Fruit fly (Drosophila melanogaster) whole organism: ENCODE results near the gene CG31275.

ENCODE experiments used
- CG8478 ChIP-seq: fragments of >200 bp; optimal IDR thresholded peaks from 2 replicates; lab custom pipeline; 2018; ENCODE audit warnings: inconsistent platforms
- Dll ChIP-seq: fragments of >200 bp; optimal IDR thresholded peaks from 2 replicates; lab custom pipeline; 2017
- EcR ChIP-seq, 2 experiments: fragments of >200 bp; optimal IDR thresholded peaks; 2 replicates each; lab custom pipeline; 2017; ENCODE audit warnings: missing biosample characterization in 2 of 2, missing genetic modification characterization in 2 of 2, missing genetic modification reagents in 2 of 2
- pan ChIP-seq: fragments of >200 bp; optimal IDR thresholded peaks from 2 replicates; lab custom pipeline; 2017
- psq ChIP-seq: fragments of >200 bp; optimal IDR thresholded peaks from 2 replicates; lab custom pipeline; 2017
- usp ChIP-seq: fragments of >200 bp; optimal IDR thresholded peaks from 2 replicates; lab custom pipeline; 2017; ENCODE audit warnings: missing biosample characterization, missing genetic modification characterization, mixed read lengths

The CG31275 gene

DNA sequence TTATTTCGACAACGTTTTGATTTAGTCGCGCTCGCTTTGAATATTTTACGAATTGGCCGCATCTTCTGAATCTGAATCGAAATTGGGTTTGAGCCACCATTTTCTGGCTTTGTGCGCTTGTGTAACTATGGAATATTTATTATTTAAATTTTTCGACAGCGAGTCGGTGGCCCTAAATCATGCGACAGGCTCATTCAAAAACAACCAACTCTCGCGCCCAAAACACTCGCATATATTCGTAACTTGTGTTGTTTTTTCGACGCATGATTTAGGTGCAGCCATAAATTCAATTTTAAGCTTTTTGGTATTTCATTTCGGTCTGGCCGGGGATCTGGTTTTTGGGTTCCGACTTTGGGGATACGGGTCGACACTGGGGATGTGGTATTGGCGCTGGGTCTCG, 3.7 kb upstream of the CG31275 start:
- TF ChIP-seq CG8478 (no peak), Dll (lab: Kevin White, UChicago) (no peak), pan (lab: Kevin White, UChicago) (no peak), usp (GFP tag; lab: Kevin White, UChicago) (no peak)

- no peak for TF ChIP-seq CG8478
- TF ChIP-seq EcR (GFP tag; optimal IDR thresholded peaks at IDR 0.05; lab: Kevin White, UChicago): no peak
- no peak for TF ChIP-seq pan (lab: Kevin White, UChicago)
- no peak for TF ChIP-seq Dll (lab: Kevin White, UChicago)
These were observed 1.0 kb downstream of the CG31275 start for dm6 chr3R:16750029-16750619.

DNA sequence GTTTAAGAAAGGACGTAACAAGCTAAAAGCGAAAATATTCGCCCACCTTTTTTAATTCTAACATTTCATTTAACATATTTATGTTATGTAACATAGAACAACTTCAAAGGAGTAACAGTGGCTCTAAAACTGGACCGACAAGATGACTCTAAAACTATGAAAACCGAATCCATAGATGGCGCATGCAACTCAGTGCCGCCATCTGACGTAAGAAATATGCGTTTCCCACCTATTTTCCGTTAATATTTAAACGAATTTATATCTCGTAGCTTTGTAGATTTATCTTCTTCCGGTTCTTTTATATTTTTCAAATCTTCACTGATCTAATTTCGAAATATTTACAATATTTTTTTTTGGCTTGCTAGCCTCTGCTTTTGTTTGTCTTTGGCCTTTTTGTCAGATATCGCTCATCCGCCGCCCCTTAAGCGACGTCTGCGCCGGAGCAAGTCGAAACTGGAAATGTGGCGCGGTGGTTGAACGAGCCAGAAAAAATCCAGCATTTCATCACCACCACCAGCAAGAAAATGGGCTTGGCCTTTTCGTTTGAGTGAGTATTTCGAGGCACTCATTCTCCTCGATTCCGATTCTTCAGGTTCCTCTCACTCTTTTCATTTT, 2.5 kb downstream of the CG31275 start:
- TF ChIP-seq psq (lab: Kevin White, UChicago) (no peak), CG8478 (no peak), usp (GFP tag; lab: Kevin White, UChicago) (no peak), EcR (GFP tag; optimal IDR thresholded peaks at IDR 0.05; lab: Kevin White, UChicago) (no peak), pan (lab: Kevin White, UChicago) (no peak), Dll (lab: Kevin White, UChicago) (no peak)

DNA sequence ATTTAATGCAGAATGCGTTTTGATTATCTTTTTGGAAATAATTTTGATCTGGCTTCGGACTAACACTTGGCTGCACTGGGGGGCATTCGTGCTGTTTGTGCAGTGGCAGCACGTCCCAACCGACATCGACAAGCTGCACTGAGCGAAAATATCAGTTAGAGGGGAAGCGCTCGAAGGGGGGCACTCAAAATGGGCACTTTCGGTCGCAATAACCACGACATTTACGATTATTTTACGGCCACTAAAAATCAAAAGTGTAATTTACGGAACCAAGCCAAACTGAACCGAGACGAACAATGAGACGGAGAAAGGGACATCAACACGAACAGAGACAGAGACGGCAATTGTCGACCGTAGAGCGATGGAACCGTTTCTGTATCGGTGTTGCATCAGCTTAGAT, 4.3 kb downstream of the CG31275 start:
- TF ChIP-seq EcR (GFP tag; optimal IDR thresholded peaks at IDR 0.05; lab: Kevin White, UChicago) (no peak), pan (lab: Kevin White, UChicago) (no peak), usp (GFP tag; lab: Kevin White, UChicago) (no peak), Dll (lab: Kevin White, UChicago) (no peak), psq (lab: Kevin White, UChicago) (no peak), CG8478 (no peak)

- no peak for TF ChIP-seq CG8478
- no peak for TF ChIP-seq EcR (GFP tag; optimal IDR thresholded peaks at IDR 0.05; lab: Kevin White, UChicago)
- TF ChIP-seq psq (lab: Kevin White, UChicago): no peak
- TF ChIP-seq Dll (lab: Kevin White, UChicago): no peak
- TF ChIP-seq pan (lab: Kevin White, UChicago): no peak
- TF ChIP-seq usp (GFP tag; lab: Kevin White, UChicago): no peak
These were observed 6.0 kb downstream of the CG31275 start for dm6 chr3R:16745150-16745549.

DNA sequence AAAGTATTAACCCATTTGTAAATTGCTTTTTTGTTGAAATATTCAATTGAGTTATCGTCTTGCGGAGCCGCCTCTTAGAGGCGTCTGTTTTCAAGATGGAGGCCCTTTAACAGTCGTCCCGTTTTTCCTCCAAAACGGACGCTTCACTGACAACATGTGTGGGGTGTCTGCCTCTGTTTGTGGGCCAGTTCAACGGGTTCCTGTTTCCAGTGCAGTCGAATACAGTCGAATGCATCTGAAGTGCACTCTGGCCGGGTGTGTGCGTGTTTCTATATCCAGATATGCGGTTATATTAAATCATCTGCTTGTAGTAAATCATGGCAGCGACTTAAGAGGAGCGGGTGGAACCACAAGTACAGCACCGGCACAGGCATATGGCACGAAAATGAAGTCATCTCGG, 6.8 kb downstream of the CG31275 start:
- no peak for TF ChIP-seq pan (lab: Kevin White, UChicago)
- no peak for TF ChIP-seq EcR (GFP tag; optimal IDR thresholded peaks at IDR 0.05; lab: Kevin White, UChicago)
- TF ChIP-seq usp (GFP tag; lab: Kevin White, UChicago): no peak
- TF ChIP-seq CG8478: no peak
- no peak for TF ChIP-seq psq (lab: Kevin White, UChicago)
- TF ChIP-seq Dll (lab: Kevin White, UChicago): no peak

DNA sequence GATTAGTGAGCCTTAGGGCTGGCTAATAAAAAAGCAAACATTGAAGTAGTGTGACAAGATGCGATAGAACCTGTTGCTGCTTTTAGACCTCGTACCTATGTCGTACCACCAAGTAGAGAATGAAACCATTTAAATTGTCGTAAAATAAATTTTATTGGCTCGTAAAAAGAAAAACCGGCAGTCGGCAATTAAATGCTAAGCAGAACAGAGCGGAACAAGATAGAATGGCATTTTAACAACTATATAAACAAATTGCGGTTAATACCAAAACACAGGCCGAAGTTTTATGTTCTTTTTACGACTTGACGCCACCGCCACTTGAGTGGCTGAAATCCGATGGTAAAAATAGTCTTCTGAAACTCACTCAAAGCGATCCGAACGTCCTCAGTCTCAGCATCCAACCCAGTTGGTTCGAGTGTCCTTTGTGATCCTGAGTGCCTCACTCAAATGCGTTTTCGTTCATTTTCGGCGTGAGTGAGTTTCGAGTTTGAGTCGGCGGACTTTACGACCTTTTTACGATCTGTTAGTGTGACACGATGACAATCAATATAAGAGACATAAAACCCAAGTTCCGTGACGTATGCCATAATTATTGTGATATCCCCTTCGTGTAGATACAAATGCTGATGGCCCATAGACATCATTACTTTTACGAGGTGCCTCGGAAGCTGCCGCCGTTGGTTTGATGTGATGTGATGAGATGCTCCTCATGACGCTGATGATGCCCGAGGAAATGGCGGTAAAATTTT, 7.9 kb downstream of the CG31275 start:
- no peak for TF ChIP-seq pan (lab: Kevin White, UChicago)
- TF ChIP-seq psq (lab: Kevin White, UChicago): no peak
- TF ChIP-seq EcR (GFP tag; optimal IDR thresholded peaks at IDR 0.05; lab: Kevin White, UChicago): no peak
- TF ChIP-seq usp (GFP tag; lab: Kevin White, UChicago): no peak
- no peak for TF ChIP-seq Dll (lab: Kevin White, UChicago)
- TF ChIP-seq CG8478: no peak

DNA sequence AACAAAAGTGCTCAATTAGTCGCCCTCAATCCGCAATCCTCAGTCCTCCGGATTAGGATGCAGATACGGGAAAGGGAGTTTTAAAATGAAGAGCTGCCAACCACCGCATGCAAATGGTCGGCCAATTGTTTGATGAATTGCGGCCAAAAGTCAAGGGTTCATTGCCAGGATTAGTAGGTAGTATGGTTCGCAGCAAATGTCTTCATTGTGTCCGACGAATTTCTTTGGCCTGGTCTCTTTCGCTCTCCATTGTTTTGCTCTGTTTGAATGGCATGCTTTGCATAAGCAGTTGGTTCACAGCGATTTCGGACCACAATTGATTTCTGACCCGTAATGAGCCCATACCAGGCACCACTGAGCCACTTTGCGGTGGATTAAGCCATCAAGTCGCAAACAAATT, 8.9 kb downstream of the CG31275 start:
- TF ChIP-seq EcR (GFP tag; optimal IDR thresholded peaks at IDR 0.05; lab: Kevin White, UChicago) (no peak), CG8478 (no peak), Dll (lab: Kevin White, UChicago) (no peak), psq (lab: Kevin White, UChicago) (no peak), usp (GFP tag; lab: Kevin White, UChicago) (no peak), pan (lab: Kevin White, UChicago) (no peak)

- TF ChIP-seq psq (lab: Kevin White, UChicago) (no peak), pan (lab: Kevin White, UChicago) (no peak), EcR (GFP tag; optimal IDR thresholded peaks at IDR 0.05; lab: Kevin White, UChicago) (no peak), CG8478 (no peak), usp (GFP tag; lab: Kevin White, UChicago) (no peak), Dll (lab: Kevin White, UChicago) (no peak)
These were observed 15.3 kb downstream of the CG31275 start for dm6 chr3R:16735834-16736233.

DNA sequence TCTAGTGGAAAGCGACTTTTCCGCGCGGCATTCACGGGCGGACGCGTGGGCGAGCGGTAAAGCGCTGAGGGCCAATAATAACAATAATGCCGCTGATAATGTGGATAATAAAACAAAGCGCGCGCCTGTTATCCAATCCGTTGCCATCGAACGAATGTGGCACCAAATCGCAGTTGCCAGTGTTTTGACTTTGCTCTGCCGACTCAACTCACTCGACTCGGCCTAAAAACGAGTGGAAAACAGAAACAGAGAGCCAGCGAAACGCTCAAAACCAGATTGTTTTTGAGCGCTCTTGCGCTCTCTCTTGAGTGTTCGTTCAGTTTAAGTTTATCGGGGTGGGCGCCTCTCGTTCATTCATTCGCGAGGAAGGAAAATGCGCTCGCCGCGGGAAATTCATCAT, 16.9 kb downstream of the CG31275 start, which contains the start of gene Ubx:
Gene Ubx, minus strand, starts transcription at position 158 of the 400 bp plus-strand sequence.
- no peak for TF ChIP-seq usp (GFP tag; lab: Kevin White, UChicago)
- no peak for TF ChIP-seq Dll (lab: Kevin White, UChicago)
- TF ChIP-seq CG8478: no peak
- no peak for TF ChIP-seq pan (lab: Kevin White, UChicago)
- TF ChIP-seq EcR (GFP tag; optimal IDR thresholded peaks at IDR 0.05; lab: Kevin White, UChicago): no peak

dm6 chr3R:16732387-16732786, 18.7 kb downstream of the CG31275 start:
- TF ChIP-seq CG8478: no peak
- no peak for TF ChIP-seq pan (lab: Kevin White, UChicago)
- TF ChIP-seq EcR (GFP tag; optimal IDR thresholded peaks at IDR 0.05; lab: Kevin White, UChicago): no peak
- no peak for TF ChIP-seq usp (GFP tag; lab: Kevin White, UChicago)
- no peak for TF ChIP-seq Dll (lab: Kevin White, UChicago)
- TF ChIP-seq psq (lab: Kevin White, UChicago): no peak
